Fruit fly (Drosophila melanogaster) whole organism, pupa: ENCODE data around the gene lqfR.

Experiments used
- CG10348 ChIP-seq: fragments of 200-800 bp; sonication (Bioruptor generic); IDR thresholded peaks from 2 replicates; pipeline ENCODE4 v1.3.6; 2022; ENCODE audit warnings: missing biosample characterization, missing genetic modification characterization
- CG12605 ChIP-seq: fragments of 200-800 bp; sonication (Bioruptor generic); IDR thresholded peaks from 2 replicates; pipeline ENCODE4 v1.3.6; 2022; ENCODE audit warnings: missing biosample characterization, missing genetic modification characterization
- CG13204 ChIP-seq: fragments of 200-800 bp; sonication (Bioruptor generic); optimal IDR thresholded peaks from 2 replicates; lab custom pipeline; 2018; ENCODE audit warnings: missing biosample characterization, mild to moderate bottlenecking, missing genetic modification characterization, moderate library complexity
- CG14655 ChIP-seq: fragments of 200-800 bp; sonication (Bioruptor generic); optimal IDR thresholded peaks from 3 replicates; lab custom pipeline; 2017; ENCODE audit warnings: mild to moderate bottlenecking, missing biosample characterization, missing genetic modification reagents, missing genetic modification characterization
- CG15710 ChIP-seq: fragments of 200-800 bp; sonication (Bioruptor generic); optimal IDR thresholded peaks from 2 replicates; lab custom pipeline; 2018; ENCODE audit warnings: missing biosample characterization, mild to moderate bottlenecking, missing genetic modification characterization, moderate library complexity
- CG17806 ChIP-seq: fragments of 200-800 bp; sonication (Bioruptor generic); optimal IDR thresholded peaks from 2 replicates; lab custom pipeline; 2018; ENCODE audit warnings: missing biosample characterization, mild to moderate bottlenecking, missing genetic modification characterization, moderate library complexity
- CG32121 ChIP-seq: fragments of 200-800 bp; sonication (Bioruptor generic); IDR thresholded peaks from 2 replicates; pipeline ENCODE4 v1.3.6; 2022; ENCODE audit warnings: missing biosample characterization, missing genetic modification characterization
- CG34367 ChIP-seq: fragments of 200-800 bp; sonication (Bioruptor generic); optimal IDR thresholded peaks from 2 replicates; lab custom pipeline; 2018; ENCODE audit warnings: missing biosample characterization, mild to moderate bottlenecking, missing genetic modification characterization
- CG4496 ChIP-seq: fragments of 200-800 bp; sonication (Bioruptor generic); IDR thresholded peaks from 3 replicates; pipeline ENCODE4 v1.3.6; 2022; ENCODE audit warnings: missing biosample characterization, missing genetic modification characterization
- CG8159 ChIP-seq: fragments of 200-800 bp; sonication (Bioruptor generic); optimal IDR thresholded peaks from 3 replicates; lab custom pipeline; 2018; ENCODE audit warnings: missing biosample characterization, mild to moderate bottlenecking, missing genetic modification characterization, moderate library complexity
- CG8301 ChIP-seq: fragments of 200-800 bp; sonication (Bioruptor generic); optimal IDR thresholded peaks from 2 replicates; lab custom pipeline; 2018; ENCODE audit warnings: missing biosample characterization, mild to moderate bottlenecking, missing genetic modification characterization
- CG9948 ChIP-seq: fragments of 200-800 bp; sonication (Bioruptor generic); optimal IDR thresholded peaks from 2 replicates; lab custom pipeline; 2018; ENCODE audit warnings: missing biosample characterization, mild to moderate bottlenecking, missing genetic modification characterization, moderate library complexity
- D1 ChIP-seq: fragments of 200-800 bp; sonication (Bioruptor generic); optimal IDR thresholded peaks from 2 replicates; lab custom pipeline; 2018; ENCODE audit warnings: missing biosample characterization, mild to moderate bottlenecking, missing genetic modification characterization, moderate library complexity
- EcR ChIP-seq: fragments of 200-800 bp; sonication (Bioruptor generic); optimal IDR thresholded peaks from 3 replicates; lab custom pipeline; 2019; ENCODE audit warnings: missing biosample characterization, missing genetic modification characterization, mild to moderate bottlenecking, moderate library complexity, missing genetic modification reagents
- Ets98B ChIP-seq: fragments of 200-800 bp; sonication (Bioruptor generic); IDR thresholded peaks from 2 replicates; pipeline ENCODE4 v1.3.6; 2022; ENCODE audit warnings: missing biosample characterization, missing genetic modification characterization
- Pif1A ChIP-seq: fragments of 200-800 bp; sonication (Bioruptor generic); optimal IDR thresholded peaks from 3 replicates; lab custom pipeline; 2016; ENCODE audit warnings: missing biosample characterization, missing genetic modification characterization
- Pif1B ChIP-seq: fragments of 200-800 bp; sonication (Bioruptor generic); optimal IDR thresholded peaks from 3 replicates; lab custom pipeline; 2016; ENCODE audit warnings: missing biosample characterization, missing genetic modification characterization
- Snoo ChIP-seq: fragments of 200-800 bp; sonication (Bioruptor generic); optimal IDR thresholded peaks from 3 replicates; lab custom pipeline; 2017; ENCODE audit warnings: missing biosample characterization, mild to moderate bottlenecking, missing genetic modification characterization, inconsistent platforms
- fd96Ca ChIP-seq: fragments of 200-800 bp; sonication (Bioruptor generic); IDR thresholded peaks from 3 replicates; pipeline ENCODE4 v1.3.6; 2022; ENCODE audit warnings: missing biosample characterization, missing genetic modification characterization
- gl ChIP-seq: fragments of 200-800 bp; sonication (Bioruptor generic); optimal IDR thresholded peaks from 2 replicates; lab custom pipeline; 2018; ENCODE audit warnings: missing biosample characterization, mild to moderate bottlenecking, missing genetic modification characterization
- rn ChIP-seq: fragments of 200-800 bp; sonication (Bioruptor generic); IDR thresholded peaks from 2 replicates; pipeline ENCODE4 v1.3.6; 2022; ENCODE audit warnings: missing biosample characterization, missing genetic modification characterization

Gene lqfR

DNA sequence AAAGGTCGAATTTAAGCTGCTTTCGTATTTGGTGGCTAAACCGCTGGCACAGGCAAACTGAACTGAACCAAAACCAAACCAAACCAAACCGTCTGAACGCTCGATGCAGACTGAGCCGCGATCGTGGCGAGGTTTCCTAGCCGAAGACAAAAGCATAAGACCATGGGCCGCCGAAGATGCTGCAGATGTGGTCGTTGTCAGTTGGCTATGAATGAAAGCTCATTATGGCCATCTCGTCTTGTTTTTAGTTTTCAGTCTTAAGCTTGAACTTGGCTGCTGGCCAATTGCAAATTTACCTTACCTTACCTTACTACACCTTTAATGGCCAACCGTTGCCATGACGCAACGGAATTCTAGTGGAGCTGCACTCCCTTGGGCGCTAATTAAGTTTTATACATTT, 24.9 kb downstream of the lqfR start, which contains the start of gene CG13847:
Gene CG13847, minus strand, starts transcription at position 101 of the 400 bp plus-strand sequence.
- TF ChIP-seq D1 (tag; lab: Kevin White, UChicago): no peak
- no peak for TF ChIP-seq CG4496 (GFP tag; lab: Robert Waterston, UW)
- no peak for TF ChIP-seq rn (GFP tag; lab: Robert Waterston, UW)
- no peak for TF ChIP-seq fd96Ca
- TF ChIP-seq CG17806: no peak
- TF ChIP-seq CG13204 (GFP tag; lab: Kevin White, UChicago): no peak
- no peak for TF ChIP-seq CG10348 (GFP tag; lab: Robert Waterston, UW)
- TF ChIP-seq CG34367 (tag; lab: Kevin White, UChicago): no peak
- TF ChIP-seq CG32121 (GFP tag; lab: Robert Waterston, UW): no peak
- TF ChIP-seq CG9948 (tag; lab: Kevin White, UChicago): no peak
- no peak for TF ChIP-seq CG14655

DNA sequence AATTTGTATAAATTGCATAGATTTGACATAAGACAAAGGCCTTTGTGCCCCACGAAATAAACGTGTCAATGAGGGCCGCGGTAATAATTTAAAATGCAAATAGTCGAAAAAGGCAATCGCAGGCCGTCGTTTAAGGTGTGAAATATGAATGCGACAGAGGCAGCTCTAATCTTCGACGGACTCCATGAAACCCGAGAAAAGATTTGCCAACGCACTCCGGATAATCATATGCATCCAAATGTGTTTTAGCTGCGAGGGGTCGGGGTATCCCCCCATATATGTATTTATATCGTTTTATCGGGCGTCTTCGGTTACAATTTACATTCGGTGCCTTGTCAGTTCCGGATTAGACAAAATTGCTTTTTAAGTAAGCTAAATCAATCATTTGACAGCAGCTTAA, 27.2 kb downstream of the lqfR start:
- TF ChIP-seq CG13204 (GFP tag; lab: Kevin White, UChicago) (no peak), CG14655 (no peak), Pif1B (no peak), CG4496 (GFP tag; lab: Robert Waterston, UW) (no peak), CG32121 (GFP tag; lab: Robert Waterston, UW) (no peak), CG34367 (tag; lab: Kevin White, UChicago) (no peak), Pif1A (GFP tag; lab: Kevin White, UChicago) (no peak), CG17806 (no peak)

DNA sequence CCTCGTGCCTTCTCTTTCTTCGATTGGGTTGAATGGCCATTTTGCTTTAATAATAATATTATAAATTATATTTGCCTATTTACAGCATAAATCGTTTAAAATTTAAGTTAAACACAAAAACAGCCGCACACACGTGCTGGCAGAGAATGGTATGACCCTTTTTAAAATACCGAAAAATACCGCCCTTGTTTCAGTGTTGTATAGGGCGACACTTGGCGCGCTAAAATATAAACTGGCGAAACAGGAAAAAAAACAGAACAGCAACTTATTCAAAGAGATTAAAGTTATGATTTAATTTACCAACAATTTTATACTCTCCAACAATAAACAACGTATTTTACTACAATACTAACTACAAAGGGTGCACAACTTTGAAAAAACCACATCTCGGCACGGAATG, 35.4 kb downstream of the lqfR start, which contains the start of gene CG12499:
Gene CG12499, minus strand, starts transcription at position 95 of the 400 bp plus-strand sequence.
- TF ChIP-seq Pif1A (GFP tag; lab: Kevin White, UChicago) (no peak), CG10348 (GFP tag; lab: Robert Waterston, UW) (no peak), CG8301 (tag; lab: Kevin White, UChicago) (no peak), CG4496 (GFP tag; lab: Robert Waterston, UW) (no peak), CG15710 (tag; lab: Kevin White, UChicago) (no peak), CG12605 (GFP tag; lab: Robert Waterston, UW) (no peak), EcR (GFP tag; lab: Kevin White, UChicago) (no peak), rn (GFP tag; lab: Robert Waterston, UW) (no peak), fd96Ca (no peak), CG14655 (no peak), gl (tag; lab: Kevin White, UChicago) (no peak), CG34367 (tag; lab: Kevin White, UChicago) (no peak), CG9948 (tag; lab: Kevin White, UChicago) (no peak), Snoo (tag; lab: Kevin White, UChicago) (no peak)

DNA sequence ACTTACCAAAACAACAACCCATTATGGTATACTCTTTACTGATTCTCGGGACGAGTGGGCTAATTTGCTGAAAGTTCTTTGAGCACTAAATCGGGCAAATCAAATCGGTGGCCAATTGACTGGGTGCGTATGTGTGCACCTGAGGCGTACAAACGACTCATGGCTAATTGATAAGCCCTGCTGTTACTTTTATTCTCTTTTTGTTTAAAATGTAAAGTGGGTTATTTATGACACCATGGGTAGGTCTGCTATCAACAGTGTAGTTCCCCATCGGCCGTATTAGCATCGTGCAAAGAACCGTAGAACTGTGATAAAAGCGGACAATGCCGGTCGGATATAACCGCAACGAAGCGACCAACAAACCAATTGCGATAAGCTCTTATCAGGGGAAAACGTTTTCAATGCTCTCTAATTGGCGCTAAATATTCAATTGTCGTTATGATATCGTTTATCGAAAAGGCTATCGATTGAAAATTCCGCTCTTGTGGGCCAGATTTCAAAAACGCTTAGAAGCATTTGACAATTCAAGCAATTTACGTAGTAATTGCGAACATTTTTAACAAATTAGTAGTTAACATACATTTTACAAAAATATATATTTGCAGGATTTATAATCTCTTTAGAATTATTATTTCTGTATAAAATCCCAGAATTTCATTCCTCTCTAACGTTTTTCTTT, 36.2 kb downstream of the lqfR start, which contains the start of gene CG34288:
Gene CG34288, minus strand, starts transcription at position 69 of the 679 bp plus-strand sequence.
- TF ChIP-seq EcR (GFP tag; lab: Kevin White, UChicago): no peak
- peak; percentile 37 for TF ChIP-seq Pif1B
- no peak for TF ChIP-seq CG10348 (GFP tag; lab: Robert Waterston, UW)
- peak; percentile 7; the same call in 1 of the 2 replicates for TF ChIP-seq CG32121 (GFP tag; lab: Robert Waterston, UW)
- peak; percentile 34; the same call in 1 of the 3 replicates for TF ChIP-seq fd96Ca
- no peak for TF ChIP-seq CG8301 (tag; lab: Kevin White, UChicago)
- TF ChIP-seq, all 21 proteins: peak for 3

DNA sequence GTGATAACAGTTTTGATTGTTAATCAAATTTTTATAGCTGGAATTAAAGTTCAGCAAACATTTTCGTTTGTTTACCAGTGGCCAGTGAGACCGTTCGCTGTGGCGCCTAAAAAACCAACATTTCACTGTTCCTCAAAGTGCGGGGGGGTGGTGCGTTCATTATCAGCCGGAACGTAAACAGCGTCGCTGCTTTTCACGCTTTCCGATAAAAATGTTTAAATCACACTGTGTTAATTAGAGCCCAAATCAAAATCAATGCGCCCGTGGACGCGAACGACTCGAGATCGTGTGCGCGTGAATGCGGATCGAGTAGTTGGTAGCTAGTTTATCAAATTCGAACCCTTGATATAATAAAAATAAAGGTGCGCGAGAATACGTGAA, 36.8 kb downstream of the lqfR start, which contains the start of gene CG34376:
Gene CG34376, plus strand, starts transcription at position 226 of the 381 bp plus-strand sequence.
- TF ChIP-seq CG14655: no peak
- TF ChIP-seq fd96Ca: 0 out of 3 replicates have a peak, but pooled peaks have one; percentile 37
- no peak for TF ChIP-seq CG13204 (GFP tag; lab: Kevin White, UChicago)
- peak; percentile 21 for TF ChIP-seq Pif1B
- TF ChIP-seq CG9948 (tag; lab: Kevin White, UChicago): no peak
- peak; percentile 66 for TF ChIP-seq CG32121 (GFP tag; lab: Robert Waterston, UW)
- TF ChIP-seq Ets98B (GFP tag; lab: Robert Waterston, UW): peak; percentile 53; the same call in 1 of the 2 replicates
- peak; percentile 8 for TF ChIP-seq CG15710 (tag; lab: Kevin White, UChicago)
- TF ChIP-seq CG8159 (tag; lab: Kevin White, UChicago): peak; percentile 32
- peak; percentile 78 for TF ChIP-seq CG12605 (GFP tag; lab: Robert Waterston, UW)
- TF ChIP-seq rn (GFP tag; lab: Robert Waterston, UW): peak; percentile 17; the same call in 1 of the 2 replicates
- TF ChIP-seq Snoo (tag; lab: Kevin White, UChicago): peak; percentile 24
- peak; percentile 80 for TF ChIP-seq CG4496 (GFP tag; lab: Robert Waterston, UW)
- TF ChIP-seq, all 21 proteins: peak for 10

DNA sequence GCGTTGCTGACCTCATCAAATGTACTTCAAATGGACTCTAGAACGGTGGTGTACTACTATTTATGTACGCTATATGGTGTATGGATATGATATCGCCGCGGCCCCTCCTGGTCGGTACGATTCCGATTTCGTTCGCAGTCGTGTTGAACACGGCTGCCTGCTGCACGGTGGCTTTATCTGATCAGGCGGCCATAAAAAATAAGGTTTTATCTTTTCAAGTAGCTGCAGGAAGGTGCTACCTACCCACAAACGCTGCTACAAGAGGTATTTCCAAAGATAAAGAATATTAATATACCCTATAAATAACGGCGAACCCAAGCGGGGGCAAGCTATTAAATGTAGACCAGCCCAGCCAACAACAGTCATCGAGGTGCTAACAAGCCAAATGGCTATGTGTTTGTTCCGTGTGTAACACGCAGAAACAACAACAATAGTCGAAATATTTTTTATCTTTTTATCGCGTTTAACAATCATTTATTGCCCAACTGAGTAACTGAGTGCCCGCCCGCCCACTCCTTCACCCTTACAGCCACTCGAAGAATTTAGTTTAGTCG, 38.8 kb downstream of the lqfR start:
- TF ChIP-seq CG8301 (tag; lab: Kevin White, UChicago) (no peak), CG15710 (tag; lab: Kevin White, UChicago) (no peak), CG32121 (GFP tag; lab: Robert Waterston, UW) (no peak), rn (GFP tag; lab: Robert Waterston, UW) (no peak), Ets98B (GFP tag; lab: Robert Waterston, UW) (no peak), gl (tag; lab: Kevin White, UChicago) (no peak), Pif1B (no peak), CG10348 (GFP tag; lab: Robert Waterston, UW) (no peak), CG34367 (tag; lab: Kevin White, UChicago) (no peak), CG13204 (GFP tag; lab: Kevin White, UChicago) (no peak), CG12605 (GFP tag; lab: Robert Waterston, UW) (no peak), CG14655 (no peak), CG9948 (tag; lab: Kevin White, UChicago) (no peak)
- TF ChIP-seq, all 21 proteins: peak for 0
